Worm (Caenorhabditis elegans) whole organism, early embryonic: ENCODE data around the gene T08G5.3.
A peak's percentile ranks its signal among the peaks of the same experiment; 100 is the strongest.

Experiments used
- B0310.2 ChIP-seq: sonication (generic microtip); optimal IDR thresholded peaks from 2 replicates; lab custom pipeline; 2016; ENCODE audit warnings: mild to moderate bottlenecking, missing genetic modification characterization, missing compliant biosample characterization
- F13C5.2 ChIP-seq: sonication (generic microtip); optimal IDR thresholded peaks from 2 replicates; lab custom pipeline; 2017; ENCODE audit warnings: mild to moderate bottlenecking, missing genetic modification characterization, inconsistent platforms, missing compliant biosample characterization
- aly-1 ChIP-seq: sonication (generic microtip); optimal IDR thresholded peaks from 2 replicates; lab custom pipeline; 2016; ENCODE audit warnings: missing genetic modification characterization, missing compliant biosample characterization
- ama-1 ChIP-seq: fragments of 150-350 bp; optimal IDR thresholded peaks from 2 replicates; lab custom pipeline; 2014
- ceh-13 ChIP-seq: fragments of 200-800 bp; sonication (Bioruptor generic); optimal IDR thresholded peaks from 2 replicates; lab custom pipeline; 2018; ENCODE audit warnings: mild to moderate bottlenecking, missing genetic modification characterization, missing compliant biosample characterization
- ceh-36 ChIP-seq: sonication (generic microtip); optimal IDR thresholded peaks from 2 replicates; lab custom pipeline; 2016; ENCODE audit warnings: missing genetic modification characterization, inconsistent platforms, missing compliant biosample characterization
- ets-7 ChIP-seq: sonication (generic microtip); optimal IDR thresholded peaks from 2 replicates; lab custom pipeline; 2016; ENCODE audit warnings: missing genotype, missing genetic modification characterization, missing compliant biosample characterization
- flt-1 ChIP-seq: fragments of 200-800 bp; sonication (Bioruptor generic); IDR thresholded peaks from 2 replicates; pipeline ENCODE4 v1.3.6; 2022; ENCODE audit warnings: missing genetic modification characterization, missing compliant biosample characterization
- hmbx-1 ChIP-seq: sonication (generic microtip); optimal IDR thresholded peaks from 2 replicates; lab custom pipeline; 2016; ENCODE audit warnings: mild to moderate bottlenecking, missing genetic modification characterization, missing compliant biosample characterization
- hmg-4 ChIP-seq: fragments of 200-800 bp; sonication (Bioruptor generic); optimal IDR thresholded peaks from 2 replicates; lab custom pipeline; 2018; ENCODE audit warnings: mild to moderate bottlenecking, missing genetic modification characterization, missing compliant biosample characterization
- hnd-1 ChIP-seq: sonication (generic microtip); optimal IDR thresholded peaks from 2 replicates; lab custom pipeline; 2016; ENCODE audit warnings: missing genetic modification characterization, missing compliant biosample characterization
- pes-1 ChIP-seq: fragments of 200-800 bp; sonication (Bioruptor generic); IDR thresholded peaks from 2 replicates; pipeline ENCODE4 v1.3.6; 2022; ENCODE audit warnings: missing genetic modification reagents, missing genetic modification characterization, missing compliant biosample characterization
- scrt-1 ChIP-seq: fragments of 200-800 bp; sonication (Bioruptor generic); IDR thresholded peaks from 2 replicates; pipeline ENCODE4 v1.3.6; 2022; ENCODE audit warnings: missing genetic modification characterization, missing compliant biosample characterization
- sea-1 ChIP-seq: fragments of 200-800 bp; sonication (Bioruptor generic); conservative IDR thresholded peaks from 2 replicates; pipeline ENCODE4 v1.3.6; 2022; ENCODE audit warnings: missing genetic modification characterization, missing compliant biosample characterization
- tbx-11 ChIP-seq: fragments of 200-800 bp; sonication (Bioruptor generic); IDR thresholded peaks from 2 replicates; pipeline ENCODE4 v1.3.6; 2022; ENCODE audit warnings: missing genetic modification characterization, missing compliant biosample characterization
- tbx-37 ChIP-seq: fragments of 200-800 bp; sonication (Bioruptor generic); conservative IDR thresholded peaks from 2 replicates; pipeline ENCODE4 v1.3.6; 2022; ENCODE audit warnings: missing genetic modification reagents, missing genetic modification characterization, missing compliant biosample characterization
- tra-4 ChIP-seq: sonication (generic microtip); optimal IDR thresholded peaks from 2 replicates; lab custom pipeline; 2017; ENCODE audit warnings: missing genetic modification characterization, missing compliant biosample characterization

T08G5.3 gene

DNA sequence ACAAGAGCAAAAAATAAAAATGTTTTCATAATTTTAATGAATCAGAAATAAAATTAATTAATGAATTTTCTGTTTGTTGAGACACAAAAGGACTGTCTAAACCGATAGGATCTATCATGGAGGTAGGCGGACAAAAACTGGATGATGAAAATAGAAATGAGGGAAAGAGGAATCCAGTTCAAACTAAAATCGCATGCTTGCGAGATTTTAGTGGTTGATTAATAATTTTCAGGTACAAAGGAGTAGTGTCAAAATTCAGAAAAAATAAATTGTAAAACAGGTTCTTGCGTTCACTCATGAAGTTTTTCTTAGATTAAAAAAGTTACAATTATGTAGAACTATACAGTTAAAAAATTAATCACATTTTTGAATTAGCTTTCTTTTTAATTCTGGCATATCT lies at the start of gene T08G5.3:
Gene T08G5.3 (minus strand): TSS at position 101 of the 400 bp plus-strand sequence.
- no peak for TF ChIP-seq pes-1 (GFP tag; lab: Robert Waterston, UW)
- TF ChIP-seq scrt-1 (GFP tag; lab: Robert Waterston, UW) = no peak
- TF ChIP-seq aly-1 = no peak
- TF ChIP-seq sea-1 = no peak
- no peak for TF ChIP-seq tbx-11
- no peak for TF ChIP-seq tra-4 (tag; lab: Kevin White, UChicago)
- no peak for TF ChIP-seq hmg-4 (GFP tag; lab: Kevin White, UChicago)
- no peak for TF ChIP-seq F13C5.2 (tag; lab: Kevin White, UChicago)
- no peak for TF ChIP-seq ceh-13 (GFP tag; lab: Kevin White, UChicago)
- no peak for TF ChIP-seq B0310.2 (tag; lab: Kevin White, UChicago)

DNA sequence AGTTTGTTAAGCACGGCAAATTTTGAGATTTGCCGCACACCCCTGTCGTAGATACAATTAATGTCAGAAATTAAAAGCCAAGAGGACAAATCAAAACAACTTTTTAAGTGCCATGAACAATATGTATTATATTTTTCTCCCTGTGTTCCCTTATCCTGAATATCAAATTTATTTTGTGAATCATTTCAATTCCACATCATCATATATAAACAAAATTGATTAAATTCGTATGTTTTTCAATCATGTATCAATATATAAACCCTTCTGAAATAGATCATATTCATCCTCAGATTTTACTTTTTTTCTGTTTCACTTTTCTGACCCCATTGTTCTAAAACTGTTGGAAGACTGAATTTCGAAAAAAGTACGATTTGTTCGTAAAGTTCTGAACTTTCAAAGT lies 46.9 kb upstream of the T08G5.3 start, which contains the start of gene D1086.11:
Gene D1086.11 (plus strand): TSS at position 301 of the 400 bp plus-strand sequence.
- no peak for TF ChIP-seq scrt-1 (GFP tag; lab: Robert Waterston, UW)
- no peak for TF ChIP-seq aly-1

DNA sequence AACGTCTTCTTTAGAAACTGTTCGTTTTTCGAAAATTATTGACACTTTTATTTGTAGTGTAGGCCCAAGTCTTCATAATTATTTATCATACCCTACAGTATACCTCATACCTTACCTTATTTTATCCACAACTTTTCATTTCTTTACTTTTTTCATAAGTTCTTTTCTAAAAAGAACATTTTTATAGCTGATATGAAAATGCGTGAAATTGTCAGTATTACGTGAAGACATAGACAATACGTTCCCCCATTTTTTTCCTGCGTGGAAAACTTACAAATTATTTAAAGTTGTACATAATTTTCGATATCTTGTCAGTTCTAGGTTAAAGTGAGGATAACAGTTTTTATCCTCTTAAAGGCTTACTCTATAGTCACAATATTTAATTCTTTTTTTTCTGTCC lies 42.6 kb upstream of the T08G5.3 start:
- TF ChIP-seq tbx-11 (no peak), F13C5.2 (tag; lab: Kevin White, UChicago) (no peak), pes-1 (GFP tag; lab: Robert Waterston, UW) (no peak), B0310.2 (tag; lab: Kevin White, UChicago) (no peak), ama-1 (no peak), hmg-4 (GFP tag; lab: Kevin White, UChicago) (no peak), aly-1 (no peak), scrt-1 (GFP tag; lab: Robert Waterston, UW) (no peak), sea-1 (no peak), hnd-1 (no peak), hmbx-1 (tag; lab: Kevin White, UChicago) (no peak), flt-1 (no peak), ceh-13 (GFP tag; lab: Kevin White, UChicago) (no peak), ets-7 (tag; lab: Kevin White, UChicago) (no peak), ceh-36 (tag; lab: Kevin White, UChicago) (no peak), tra-4 (tag; lab: Kevin White, UChicago) (no peak)

DNA sequence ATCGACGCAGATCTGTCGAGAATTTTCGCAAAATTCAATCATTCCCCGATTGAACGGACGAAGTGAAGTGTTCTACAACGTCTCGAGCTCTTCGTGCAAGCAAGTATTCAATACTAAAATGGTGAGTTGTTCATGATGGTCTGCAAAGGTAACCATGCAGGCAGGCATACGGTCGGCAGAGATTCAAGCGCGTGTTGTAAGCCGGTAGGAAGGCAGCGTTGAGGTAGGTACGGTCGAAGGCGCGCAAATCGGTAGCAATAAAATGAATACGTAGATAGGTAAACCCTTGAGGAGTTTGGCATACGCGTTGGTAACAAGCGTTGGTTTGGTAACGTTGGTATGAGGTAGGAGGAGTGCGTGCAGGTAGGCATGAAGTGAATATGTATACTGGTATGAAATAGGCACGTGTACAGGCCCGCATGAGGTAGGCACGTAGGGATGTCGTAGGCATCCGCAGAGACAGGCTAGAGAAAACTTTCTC lies 40.6 kb upstream of the T08G5.3 start, which contains the start of gene D1086.17:
Gene D1086.17 (plus strand): TSS at position 51 of the 481 bp plus-strand sequence.
- TF ChIP-seq F13C5.2 (tag; lab: Kevin White, UChicago) = no peak
- no peak for TF ChIP-seq pes-1 (GFP tag; lab: Robert Waterston, UW)
- no peak for TF ChIP-seq tbx-11
- no peak for TF ChIP-seq ceh-13 (GFP tag; lab: Kevin White, UChicago)
- no peak for TF ChIP-seq tbx-37 (GFP tag; lab: Robert Waterston, UW)
- no peak for TF ChIP-seq flt-1
- TF ChIP-seq hnd-1 = no peak
- no peak for TF ChIP-seq B0310.2 (tag; lab: Kevin White, UChicago)

DNA sequence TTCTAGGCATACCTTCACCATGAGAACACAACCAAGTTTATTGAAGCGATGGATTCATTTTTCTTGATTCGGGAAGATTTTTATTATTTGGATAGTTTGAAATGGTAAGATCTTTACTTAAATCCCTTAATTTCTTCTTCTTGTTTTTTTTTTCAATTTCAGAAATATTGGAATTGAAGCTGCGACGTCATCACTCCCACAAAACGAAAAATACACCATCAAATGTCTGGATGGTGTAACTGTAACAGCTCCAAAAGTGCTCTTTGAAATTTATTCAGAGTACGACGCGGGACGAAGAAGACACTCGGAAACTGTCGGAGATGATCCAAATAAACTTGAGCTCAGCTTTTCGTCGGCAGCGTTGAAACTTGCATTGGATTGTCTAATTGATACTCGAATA lies 37.1 kb upstream of the T08G5.3 start, which contains the start of gene D1086.21:
Gene D1086.21 (plus strand): TSS at position 301 of the 400 bp plus-strand sequence.
- no peak for TF ChIP-seq F13C5.2 (tag; lab: Kevin White, UChicago)
- TF ChIP-seq flt-1 = no peak
- no peak for TF ChIP-seq ceh-13 (GFP tag; lab: Kevin White, UChicago)
- TF ChIP-seq tbx-37 (GFP tag; lab: Robert Waterston, UW) = no peak
- no peak for TF ChIP-seq tbx-11
- TF ChIP-seq ceh-36 (tag; lab: Kevin White, UChicago) = no peak
- TF ChIP-seq sea-1 = no peak
- TF ChIP-seq tra-4 (tag; lab: Kevin White, UChicago) = no peak
- no peak for TF ChIP-seq hnd-1
- TF ChIP-seq ets-7 (tag; lab: Kevin White, UChicago) = no peak
- no peak for TF ChIP-seq aly-1
- TF ChIP-seq pes-1 (GFP tag; lab: Robert Waterston, UW) = no peak
- TF ChIP-seq B0310.2 (tag; lab: Kevin White, UChicago) = no peak
- TF ChIP-seq scrt-1 (GFP tag; lab: Robert Waterston, UW) = no peak

DNA sequence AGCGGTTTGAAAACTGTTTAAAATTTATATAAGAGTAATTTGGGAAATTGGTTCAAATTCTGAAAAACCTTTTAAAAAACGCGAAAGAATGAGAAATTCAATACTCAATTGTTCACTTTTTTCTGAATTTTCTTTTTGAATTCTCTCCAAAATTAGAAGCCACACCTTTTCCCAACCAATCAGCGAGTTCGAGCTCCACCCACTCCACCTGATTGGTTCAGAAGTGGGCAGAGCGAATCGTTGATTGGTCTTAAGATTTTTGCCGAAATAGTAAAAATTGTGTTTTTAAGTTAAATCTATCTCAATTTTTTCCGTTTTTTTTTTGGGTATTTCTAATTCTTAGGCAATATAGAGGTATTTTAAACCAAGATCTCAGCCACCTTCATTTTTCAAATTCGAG lies 36.7 kb upstream of the T08G5.3 start:
- TF ChIP-seq tbx-37 (GFP tag; lab: Robert Waterston, UW) (no peak), scrt-1 (GFP tag; lab: Robert Waterston, UW) (no peak), flt-1 (no peak), B0310.2 (tag; lab: Kevin White, UChicago) (no peak)

DNA sequence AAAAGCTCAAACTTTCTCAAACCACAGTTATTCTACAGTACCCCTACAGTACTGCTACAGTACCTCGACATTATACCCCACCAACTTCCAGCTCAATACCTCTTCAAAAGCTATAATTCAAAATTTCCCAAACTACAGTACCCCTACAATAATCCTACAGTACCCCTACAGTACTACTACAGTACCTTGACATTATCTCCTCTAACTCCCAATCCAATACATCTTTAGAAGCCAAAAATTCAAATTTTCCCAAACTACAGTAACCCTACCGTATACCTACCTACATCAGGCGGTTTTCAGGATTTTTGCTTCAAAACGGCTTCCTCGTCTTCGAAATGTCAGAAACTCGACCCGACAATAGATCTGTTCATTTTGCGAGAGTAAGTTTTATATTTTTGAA lies 30.3 kb upstream of the T08G5.3 start, which contains the start of gene F58D12.3:
Gene F58D12.3 (plus strand): TSS at position 301 of the 400 bp plus-strand sequence.
- TF ChIP-seq ceh-13 (GFP tag; lab: Kevin White, UChicago) = no peak
- TF ChIP-seq B0310.2 (tag; lab: Kevin White, UChicago) = no peak
- TF ChIP-seq hnd-1 = no peak
- no peak for TF ChIP-seq sea-1
- no peak for TF ChIP-seq aly-1
- TF ChIP-seq scrt-1 (GFP tag; lab: Robert Waterston, UW) = no peak
- TF ChIP-seq ama-1 = no peak
- no peak for TF ChIP-seq tbx-11
- no peak for TF ChIP-seq flt-1
- no peak for TF ChIP-seq tra-4 (tag; lab: Kevin White, UChicago)
- no peak for TF ChIP-seq tbx-37 (GFP tag; lab: Robert Waterston, UW)
- no peak for TF ChIP-seq F13C5.2 (tag; lab: Kevin White, UChicago)
- TF ChIP-seq hmbx-1 (tag; lab: Kevin White, UChicago) = no peak
- TF ChIP-seq pes-1 (GFP tag; lab: Robert Waterston, UW) = no peak
- TF ChIP-seq hmg-4 (GFP tag; lab: Kevin White, UChicago) = no peak

DNA sequence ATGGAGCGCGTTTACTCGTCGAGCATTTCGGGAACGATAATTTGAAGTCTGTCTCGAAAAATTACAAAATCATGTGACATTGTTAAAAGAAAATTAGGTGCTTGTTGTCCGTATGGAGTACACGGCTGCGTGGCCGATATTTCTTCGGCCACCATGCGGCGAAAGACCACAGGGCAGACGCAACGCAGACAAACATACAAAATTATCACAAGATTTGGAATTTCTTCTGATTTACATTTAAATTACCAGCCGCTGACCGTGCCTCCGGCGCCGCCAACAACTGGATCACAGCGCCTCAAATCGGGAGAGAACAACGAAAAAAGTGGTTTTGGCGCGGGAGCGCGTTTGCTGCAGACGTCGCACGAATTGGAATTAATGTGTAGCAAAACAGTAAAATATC lies 27.8 kb upstream of the T08G5.3 start:
- peak; percentile 76; the same call in 1 of the 2 replicates for TF ChIP-seq pes-1 (GFP tag; lab: Robert Waterston, UW)
- 0 out of 2 replicates have a peak, but pooled peaks have one; percentile 28 for TF ChIP-seq tbx-11
- TF ChIP-seq ets-7 (tag; lab: Kevin White, UChicago) = peak; percentile 35
- 0 out of 2 replicates have a peak, but pooled peaks have one; percentile 53 for TF ChIP-seq scrt-1 (GFP tag; lab: Robert Waterston, UW)
- TF ChIP-seq flt-1 = peak; percentile 53; the same call in 1 of the 2 replicates
- TF ChIP-seq tbx-37 (GFP tag; lab: Robert Waterston, UW) = peak; percentile 87
